Worm (Caenorhabditis elegans): Measurements from ENCODE around the gene tin-9.2.

The tin-9.2 gene

DNA sequence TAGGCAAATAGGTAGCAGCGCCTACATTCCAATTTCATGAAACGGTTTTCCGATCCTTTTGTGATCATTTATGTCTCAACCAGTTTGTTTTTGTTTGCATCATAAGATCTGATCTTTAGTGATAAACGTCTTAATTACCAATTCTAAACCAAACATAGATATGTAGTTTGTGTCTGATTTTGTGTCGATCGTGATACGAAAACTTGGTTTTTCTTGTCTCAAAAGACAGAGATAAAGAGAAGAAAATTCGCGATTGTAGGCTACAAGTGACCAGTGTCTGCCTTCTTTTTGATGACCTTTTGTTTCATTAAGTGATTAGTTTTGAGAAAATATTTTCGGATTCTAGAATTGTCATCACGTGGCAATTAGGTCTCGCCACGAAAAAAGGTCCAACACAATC is 18.6 kb upstream of the tin-9.2 start:
- TF ChIP-seq sptf-1 (tag; optimal IDR thresholded peaks at IDR 0.05) (no peak), ces-1 (GFP tag; optimal IDR thresholded peaks at IDR 0.05) (no peak), ham-2 (GFP tag; optimal IDR thresholded peaks at IDR 0.05) (no peak), M03D4.4 (tag; optimal IDR thresholded peaks at IDR 0.05) (no peak), sem-2 (GFP tag; optimal IDR thresholded peaks at IDR 0.05) (no peak), elt-3 (tag; optimal IDR thresholded peaks at IDR 0.05) (no peak), blmp-1 (tag; optimal IDR thresholded peaks at IDR 0.05) (no peak), nhr-76 (tag; optimal IDR thresholded peaks at IDR 0.05) (no peak), nhr-237 (tag; optimal IDR thresholded peaks at IDR 0.05) (no peak)

DNA sequence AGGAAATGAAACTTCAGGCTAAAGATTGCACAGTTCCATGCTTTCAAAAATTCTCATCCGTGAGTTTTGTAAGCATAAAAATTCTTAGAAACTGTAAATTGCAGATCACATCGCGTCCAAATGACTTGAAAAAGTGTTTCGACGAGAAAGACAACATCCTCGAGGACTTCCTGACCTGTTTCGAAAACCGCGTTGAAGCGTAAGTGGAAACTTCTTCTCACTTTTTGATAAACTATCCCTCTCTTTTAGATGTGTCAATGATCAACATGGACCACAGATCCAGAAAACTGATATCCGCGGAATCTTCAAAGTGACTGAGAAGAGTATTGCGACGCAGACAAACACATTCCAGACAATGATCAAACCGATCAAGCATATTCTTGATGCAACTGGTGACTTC is 17.9 kb upstream of the tin-9.2 start:
- TF ChIP-seq ces-1 (GFP tag; optimal IDR thresholded peaks at IDR 0.05) (no peak), zip-8 (tag; optimal IDR thresholded peaks at IDR 0.05) (no peak), nhr-12 (tag; optimal IDR thresholded peaks at IDR 0.05) (no peak), tbx-8 (GFP tag; optimal IDR thresholded peaks at IDR 0.05) (no peak), ceh-83 (GFP tag; optimal IDR thresholded peaks at IDR 0.05) (no peak), flh-1 (GFP tag; optimal IDR thresholded peaks at IDR 0.05) (no peak), lsy-2 (tag; optimal IDR thresholded peaks at IDR 0.05) (no peak), pha-4 (tag; optimal IDR thresholded peaks at IDR 0.05) (no peak), blmp-1 (tag; optimal IDR thresholded peaks at IDR 0.05) (no peak), bed-3 (GFP tag; optimal IDR thresholded peaks at IDR 0.05) (no peak), lin-13 (tag; optimal IDR thresholded peaks at IDR 0.05) (no peak), nhr-237 (tag; optimal IDR thresholded peaks at IDR 0.05) (no peak), ceh-39 (tag; optimal IDR thresholded peaks at IDR 0.05) (no peak), drap-1 (GFP tag; optimal IDR thresholded peaks at IDR 0.05) (no peak), nhr-28 (tag; optimal IDR thresholded peaks at IDR 0.05) (no peak), elt-3 (tag; optimal IDR thresholded peaks at IDR 0.05) (no peak), hlh-1 (tag; optimal IDR thresholded peaks at IDR 0.05) (no peak)

DNA sequence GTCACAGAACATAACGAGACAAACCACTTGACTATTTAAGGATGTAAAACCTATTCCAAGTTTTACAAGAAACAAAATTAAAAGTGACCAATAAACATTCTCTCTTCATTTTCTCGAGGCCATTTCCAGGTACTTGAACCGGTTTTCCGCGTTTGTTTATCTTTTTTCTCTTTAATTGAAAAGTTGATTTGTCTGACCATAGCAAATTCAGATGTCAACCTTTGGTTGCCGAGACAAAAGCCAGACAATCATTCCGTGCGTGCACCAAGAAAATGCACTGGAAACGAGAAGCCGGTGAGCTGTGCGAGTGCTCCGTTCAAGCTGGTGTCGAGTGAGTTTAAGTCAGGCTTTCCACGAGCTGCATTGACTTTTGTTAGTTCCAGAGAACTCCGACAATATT is 16.7 kb upstream of the tin-9.2 start:
- no peak for TF ChIP-seq ztf-11 (tag; optimal IDR thresholded peaks at IDR 0.05)
- no peak for TF ChIP-seq bed-3 (GFP tag; optimal IDR thresholded peaks at IDR 0.05)
- TF ChIP-seq mls-2 (tag; optimal IDR thresholded peaks at IDR 0.05), result no peak
- TF ChIP-seq nhr-12 (tag; optimal IDR thresholded peaks at IDR 0.05), result no peak

DNA sequence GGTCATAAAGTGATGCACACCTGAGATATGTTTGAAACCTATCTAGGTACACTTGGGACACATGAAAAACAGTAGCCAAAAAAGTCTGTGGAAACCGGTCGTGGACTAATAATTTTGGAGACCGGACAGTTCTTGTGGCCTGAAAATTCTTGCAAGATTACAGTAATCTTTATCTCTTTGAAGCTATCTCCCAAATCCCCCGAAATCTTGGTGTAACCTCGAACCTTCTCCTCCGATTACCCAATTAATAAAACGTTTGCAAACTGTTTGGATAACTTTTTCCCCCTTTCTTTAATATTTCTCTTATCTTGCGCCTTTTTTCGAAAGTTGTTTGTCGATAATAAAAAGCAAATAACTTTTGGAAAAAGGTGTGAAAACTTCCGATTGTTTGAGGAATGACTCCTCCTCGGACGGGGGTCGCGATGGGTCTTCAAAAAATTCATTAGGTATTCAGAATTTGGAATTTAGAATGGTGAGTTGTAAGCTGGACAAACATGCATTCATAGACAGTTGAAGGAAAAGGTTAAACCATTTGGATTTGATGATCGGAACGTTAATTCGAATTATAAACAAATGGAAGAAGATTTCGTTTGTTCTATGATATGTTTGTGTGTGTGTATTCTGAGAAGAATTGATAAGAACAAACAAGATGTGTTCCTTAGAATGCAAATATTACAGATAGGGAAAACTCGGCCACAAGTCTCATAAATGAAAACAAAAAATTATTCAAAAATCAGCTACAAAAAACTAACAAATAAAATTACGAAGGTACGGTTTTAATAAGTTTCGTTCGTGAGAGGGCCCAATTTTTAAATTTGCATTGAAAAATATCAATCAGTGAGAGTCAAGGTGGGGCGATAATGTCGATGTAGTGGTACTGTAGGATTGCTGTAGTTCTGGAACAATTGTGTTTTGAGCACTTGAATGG is 15.7 kb upstream of the tin-9.2 start:
- TF ChIP-seq elt-3 (tag; optimal IDR thresholded peaks at IDR 0.05), result no peak

DNA sequence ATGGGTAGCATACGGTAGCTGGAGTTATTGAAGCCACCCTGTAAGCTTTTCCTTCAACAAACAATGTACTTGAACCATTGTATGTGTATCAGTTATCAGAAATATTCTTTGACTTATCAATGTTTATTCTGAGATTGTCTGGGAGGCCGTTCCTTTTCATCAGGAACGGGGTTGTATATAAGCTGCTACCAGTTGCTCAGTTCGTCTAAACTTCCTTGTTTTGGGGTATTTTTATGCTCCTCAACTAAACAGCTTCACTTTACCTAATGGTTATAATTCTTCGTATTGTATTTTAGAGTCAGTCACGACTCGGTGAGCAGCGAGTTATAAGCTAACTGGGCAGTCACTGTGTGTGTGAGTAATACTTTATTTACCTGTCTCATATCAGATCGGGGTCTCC is 13.1 kb upstream of the tin-9.2 start:
- TF ChIP-seq ceh-83 (GFP tag; optimal IDR thresholded peaks at IDR 0.05) (no peak), pha-4 (tag; optimal IDR thresholded peaks at IDR 0.05) (no peak), lsy-2 (tag; optimal IDR thresholded peaks at IDR 0.05) (no peak), M03D4.4 (tag; optimal IDR thresholded peaks at IDR 0.05) (no peak), zip-8 (tag; optimal IDR thresholded peaks at IDR 0.05) (no peak), cnd-1 (tag; optimal IDR thresholded peaks at IDR 0.05) (no peak), mep-1 (tag; optimal IDR thresholded peaks at IDR 0.05) (no peak), nhr-237 (tag; optimal IDR thresholded peaks at IDR 0.05) (no peak), unc-120 (tag; optimal IDR thresholded peaks at IDR 0.05; ENCODE audit: poor library complexity, severe bottlenecking) (no peak)

DNA sequence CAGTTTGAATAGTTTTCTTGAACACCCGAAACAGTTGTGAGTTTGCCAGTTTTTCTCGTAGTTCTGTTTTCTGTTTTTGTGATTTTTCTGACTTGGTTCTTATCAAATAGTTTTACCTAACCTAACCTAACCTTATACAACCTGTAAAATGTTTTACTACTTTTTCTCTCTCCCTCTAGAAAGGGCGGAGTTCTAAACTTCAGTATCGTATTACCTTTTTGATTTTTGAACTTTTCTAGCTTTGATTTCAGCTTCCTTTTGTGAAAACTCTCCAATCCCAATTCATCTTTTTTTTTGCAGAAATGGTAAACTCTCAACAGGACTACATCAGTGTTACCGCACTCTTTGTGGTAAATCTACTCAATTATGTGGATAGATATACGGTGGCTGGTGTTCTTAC is 12.1 kb upstream of the tin-9.2 start, which contains the start of gene spin-2:
TSS of gene spin-2 (plus strand) at position 301 of the 400 bp plus-strand sequence.
- no peak for TF ChIP-seq ztf-11 (tag; optimal IDR thresholded peaks at IDR 0.05)
- no peak for TF ChIP-seq ces-1 (GFP tag; optimal IDR thresholded peaks at IDR 0.05)
- TF ChIP-seq unc-120 (tag; optimal IDR thresholded peaks at IDR 0.05; ENCODE audit: poor library complexity, severe bottlenecking), result no peak
- no peak for TF ChIP-seq nhr-2 (tag; optimal IDR thresholded peaks at IDR 0.05)
- TF ChIP-seq drap-1 (GFP tag; optimal IDR thresholded peaks at IDR 0.05), result no peak
- no peak for TF ChIP-seq nhr-12 (tag; optimal IDR thresholded peaks at IDR 0.05)
- TF ChIP-seq nhr-28 (tag; optimal IDR thresholded peaks at IDR 0.05), result no peak
- TF ChIP-seq snpc-4 (tag; optimal IDR thresholded peaks at IDR 0.05), result no peak
- no peak for TF ChIP-seq ceh-39 (tag; optimal IDR thresholded peaks at IDR 0.05)
- no peak for TF ChIP-seq nhr-76 (tag; optimal IDR thresholded peaks at IDR 0.05)
- no peak for TF ChIP-seq cnd-1 (tag; optimal IDR thresholded peaks at IDR 0.05)
- no peak for TF ChIP-seq tbx-8 (GFP tag; optimal IDR thresholded peaks at IDR 0.05)
- no peak for TF ChIP-seq unc-39 (tag; optimal IDR thresholded peaks at IDR 0.05)
- no peak for TF ChIP-seq elt-1 (tag; optimal IDR thresholded peaks at IDR 0.05; ENCODE audit: borderline replicate concordance, insufficient read depth)
- no peak for TF ChIP-seq ceh-83 (GFP tag; optimal IDR thresholded peaks at IDR 0.05)
